Worm (Caenorhabditis elegans) whole organism, midembryonic: Measurements from ENCODE around the gene xrn-2.

Experiments
- T22C8.4 ChIP-seq: fragments of 200-800 bp; sonication (Bioruptor generic); IDR thresholded peaks from 2 replicates; pipeline ENCODE4 v1.3.6; 2022; ENCODE audit warnings: missing genetic modification characterization, missing compliant biosample characterization
- cog-1 ChIP-seq: sonication (generic microtip); optimal IDR thresholded peaks from 2 replicates; lab custom pipeline; 2016; ENCODE audit warnings: missing genetic modification characterization, missing compliant biosample characterization
- flt-1 ChIP-seq: fragments of 200-800 bp; sonication (Bioruptor generic); IDR thresholded peaks from 2 replicates; pipeline ENCODE4 v1.3.6; 2022; ENCODE audit warnings: missing genetic modification characterization, missing compliant biosample characterization
- klf-2 ChIP-seq: fragments of 200-800 bp; sonication (Bioruptor generic); conservative IDR thresholded peaks from 2 replicates; pipeline ENCODE4 v1.3.6; 2022; ENCODE audit warnings: missing genetic modification reagents, missing genetic modification characterization, missing compliant biosample characterization
- med-1 ChIP-seq: sonication (generic microtip); optimal IDR thresholded peaks from 2 replicates; lab custom pipeline; 2017; ENCODE audit warnings: missing genetic modification characterization, mild to moderate bottlenecking, missing compliant biosample characterization, antibody characterized with exemption, missing genetic modification reagents; ENCODE audit not compliant: insufficient read depth
- ref-1 ChIP-seq: fragments of 200-800 bp; sonication (Bioruptor generic); conservative IDR thresholded peaks from 2 replicates; pipeline ENCODE4 v1.3.6; 2022; ENCODE audit warnings: missing genetic modification reagents, missing genetic modification characterization, missing compliant biosample characterization
- tab-1 ChIP-seq: fragments of 200-800 bp; sonication (Bioruptor generic); IDR thresholded peaks from 2 replicates; pipeline ENCODE4 v1.3.6; 2022; ENCODE audit warnings: missing genetic modification characterization, missing compliant biosample characterization
- ztf-23 ChIP-seq: fragments of 200-800 bp; sonication (Bioruptor generic); IDR thresholded peaks from 2 replicates; pipeline ENCODE4 v1.3.6; 2022; ENCODE audit warnings: missing genetic modification reagents, missing genetic modification characterization, missing compliant biosample characterization
- ztf-29 ChIP-seq: fragments of 200-800 bp; sonication (Bioruptor generic); IDR thresholded peaks from 2 replicates; pipeline ENCODE4 v1.3.6; 2022; ENCODE audit warnings: missing genetic modification reagents, missing genetic modification characterization, missing compliant biosample characterization

DNA sequence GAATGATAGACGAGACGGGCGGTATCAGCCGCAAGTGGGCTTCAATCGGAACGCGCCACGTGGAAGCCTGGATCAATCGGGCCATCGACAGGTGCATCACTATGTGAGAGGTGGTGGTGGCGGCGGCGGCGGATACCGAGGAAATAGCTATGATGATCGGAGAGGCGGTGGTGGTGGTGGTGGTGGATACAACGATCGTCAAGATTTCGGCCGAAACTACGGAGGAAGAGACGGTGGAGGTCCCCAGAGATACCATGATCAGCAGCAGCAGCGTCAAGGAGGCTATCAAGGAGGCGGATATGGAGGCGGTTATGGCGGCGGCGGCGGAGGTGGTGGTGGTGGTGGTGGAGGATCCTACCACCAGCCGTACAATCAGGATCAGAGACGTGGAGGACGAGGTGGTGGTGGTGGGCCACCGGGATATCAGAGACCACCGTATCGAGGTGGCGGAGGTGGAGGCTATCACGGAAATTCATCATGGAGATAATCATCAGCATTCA is 9.9 kb downstream of the xrn-2 start:
- TF ChIP-seq T22C8.4 (GFP tag; lab: Robert Waterston, UW) (no peak), ref-1 (GFP tag; lab: Robert Waterston, UW) (no peak), ztf-23 (GFP tag; lab: Robert Waterston, UW) (no peak), flt-1 (no peak), cog-1 (tag; lab: Kevin White, UChicago) (no peak), tab-1 (GFP tag; lab: Robert Waterston, UW) (no peak), med-1 (GFP tag; lab: Kevin White, UChicago) (no peak), klf-2 (no peak), ztf-29 (no peak)
